Worm (Caenorhabditis elegans) whole organism, young adult: Measurements from ENCODE around the gene C01G12.3.

ENCODE experiments used
- ZK185.1 ChIP-seq: sonication (generic microtip); optimal IDR thresholded peaks from 2 replicates; lab custom pipeline; 2016; ENCODE audit warnings: mild to moderate bottlenecking, missing genetic modification characterization, missing compliant biosample characterization; ENCODE audit not compliant: poor library complexity, severe bottlenecking
- zim-3 ChIP-seq: sonication (generic microtip); optimal IDR thresholded peaks from 2 replicates; lab custom pipeline; 2017; ENCODE audit warnings: mild to moderate bottlenecking, missing genetic modification characterization, moderate library complexity, missing compliant biosample characterization
- ztf-28 ChIP-seq: fragments of 200-800 bp; sonication (Bioruptor generic); IDR thresholded peaks from 2 replicates; pipeline ENCODE4 v1.3.6; 2022; ENCODE audit warnings: missing genetic modification reagents, missing genetic modification characterization, missing compliant biosample characterization

DNA sequence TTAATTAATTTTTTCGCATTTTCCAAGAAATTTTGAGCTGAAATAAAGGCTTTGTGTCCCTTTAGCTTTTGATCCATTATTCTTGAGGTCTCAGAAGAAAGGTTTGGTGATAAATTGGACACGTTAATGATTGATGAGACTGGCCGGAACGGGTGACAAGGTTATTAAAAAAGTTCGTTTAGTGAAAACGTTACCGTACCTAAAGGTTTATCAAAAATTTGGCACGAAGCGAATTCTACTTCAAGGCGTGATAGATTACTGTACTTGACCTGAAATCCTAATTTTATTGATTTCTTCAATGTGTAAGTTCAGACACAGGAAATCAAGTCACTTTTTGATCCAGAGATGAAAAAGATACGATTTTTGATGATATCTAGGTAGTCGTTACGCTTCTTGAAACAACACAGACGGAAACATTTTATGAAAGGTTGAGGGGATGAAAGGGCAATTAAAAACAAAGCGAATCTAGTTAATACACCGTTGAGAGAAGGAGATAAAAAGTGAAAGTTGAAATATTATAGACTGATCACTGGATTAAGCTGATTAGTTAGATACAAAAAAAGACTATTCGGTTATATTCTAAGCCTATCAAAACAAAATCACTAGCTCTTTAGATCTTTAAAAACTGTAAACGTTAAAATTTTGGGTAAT, 28.5 kb upstream of the C01G12.3 start:
- TF ChIP-seq zim-3 (no peak), ZK185.1 (tag; lab: Kevin White, UChicago) (no peak), ztf-28 (no peak)
